Worm (Caenorhabditis elegans) whole organism, L3 larva: ENCODE results near the gene F14H12.3.

Source experiments
- R02D3.7 ChIP-seq: fragments of 150-350 bp; optimal IDR thresholded peaks from 2 replicates; lab custom pipeline; 2014; ENCODE audit warnings: missing biosample characterization, missing genetic modification characterization
- ama-1 ChIP-seq: fragments of 150-350 bp; optimal IDR thresholded peaks from 2 replicates; lab custom pipeline; 2018
- ceh-16 ChIP-seq: sonication (generic microtip); optimal IDR thresholded peaks from 2 replicates; lab custom pipeline; 2017; ENCODE audit warnings: missing biosample characterization, missing genetic modification characterization
- jun-1 ChIP-seq: fragments of 150-350 bp; optimal IDR thresholded peaks from 2 replicates; lab custom pipeline; 2014; ENCODE audit warnings: missing biosample characterization, missing genetic modification reagents, missing genetic modification characterization
- nhr-23 ChIP-seq: fragments of 150-350 bp; optimal IDR thresholded peaks from 2 replicates; lab custom pipeline; 2014; ENCODE audit warnings: missing biosample characterization, missing genetic modification reagents, missing genetic modification characterization
- nhr-237 ChIP-seq: fragments of 150-350 bp; optimal IDR thresholded peaks from 2 replicates; lab custom pipeline; 2014; ENCODE audit warnings: missing biosample characterization, missing genetic modification characterization
- nhr-25 ChIP-seq: sonication (generic microtip); optimal IDR thresholded peaks from 2 replicates; lab custom pipeline; 2017; ENCODE audit warnings: missing biosample characterization, missing genetic modification characterization
- nhr-28 ChIP-seq: fragments of 150-350 bp; optimal IDR thresholded peaks from 2 replicates; lab custom pipeline; 2014; ENCODE audit warnings: missing biosample characterization, missing genetic modification characterization
- pqm-1 ChIP-seq: fragments of 150-350 bp; optimal IDR thresholded peaks from 2 replicates; lab custom pipeline; 2017; ENCODE audit warnings: missing biosample characterization, missing genetic modification characterization, inconsistent platforms
- sea-2 ChIP-seq: fragments of 150-350 bp; sonication (generic microtip); optimal IDR thresholded peaks from 4 replicates; lab custom pipeline; 2014; ENCODE audit warnings: missing biosample characterization, missing genetic modification reagents, missing genetic modification characterization
- snpc-4 ChIP-seq: fragments of 150-350 bp; optimal IDR thresholded peaks from 2 replicates; lab custom pipeline; 2014; ENCODE audit warnings: missing biosample characterization, missing genetic modification characterization
- unc-39 ChIP-seq: sonication (generic microtip); optimal IDR thresholded peaks from 4 replicates; lab custom pipeline; 2017; ENCODE audit warnings: missing biosample characterization, missing genetic modification characterization
- ztf-11 ChIP-seq: fragments of 150-350 bp; optimal IDR thresholded peaks from 2 replicates; lab custom pipeline; 2014; ENCODE audit warnings: missing biosample characterization, missing genetic modification characterization

- no peak for TF ChIP-seq R02D3.7 (tag; lab: Kevin White, UChicago)
- TF ChIP-seq pqm-1 (tag; lab: Kevin White, UChicago): no peak
- TF ChIP-seq ztf-11 (tag; lab: Kevin White, UChicago): no peak
- no peak for TF ChIP-seq sea-2 (GFP tag; lab: Kevin White, UChicago)
- TF ChIP-seq nhr-237: no peak
- TF ChIP-seq ama-1 (lab: Kevin White, UChicago): no peak
- TF ChIP-seq unc-39: no peak
- no peak for TF ChIP-seq nhr-23 (tag; lab: Kevin White, UChicago)
- no peak for TF ChIP-seq jun-1 (tag; lab: Kevin White, UChicago)
- no peak for TF ChIP-seq snpc-4 (tag; lab: Kevin White, UChicago)
- no peak for TF ChIP-seq nhr-25 (tag; lab: Kevin White, UChicago)
- no peak for TF ChIP-seq ceh-16 (tag; lab: Kevin White, UChicago)
- TF ChIP-seq nhr-28: no peak
Measured at ce11 chrX:4357467-4357866, 13.5 kb downstream of the F14H12.3 start, which contains the start of gene F14H12.6.
